Worm (Caenorhabditis elegans) whole organism, young adult: ENCODE measurements around the gene die-1.
A peak's percentile ranks its signal among the peaks of the same experiment; 100 is the strongest.

ENCODE experiments used
- B0019.2 ChIP-seq: fragments of 200-800 bp; sonication (Bioruptor generic); conservative IDR thresholded peaks from 2 replicates; pipeline ENCODE4 v1.3.6; 2022; ENCODE audit warnings: missing genetic modification reagents, missing genetic modification characterization, missing compliant biosample characterization
- C06A6.2 ChIP-seq: fragments of 200-800 bp; sonication (Bioruptor generic); conservative IDR thresholded peaks from 2 replicates; pipeline ENCODE4 v1.3.6; 2022; ENCODE audit warnings: missing genetic modification characterization, missing compliant biosample characterization
- C17E4.6 ChIP-seq: fragments of 200-800 bp; sonication (Bioruptor generic); IDR thresholded peaks from 2 replicates; pipeline ENCODE4 v1.3.6; 2022; ENCODE audit warnings: missing genetic modification reagents, missing genetic modification characterization, missing compliant biosample characterization
- F10E7.11 ChIP-seq: sonication (generic microtip); optimal IDR thresholded peaks from 2 replicates; lab custom pipeline; 2017; ENCODE audit warnings: mild to moderate bottlenecking, missing genetic modification characterization, moderate library complexity, missing compliant biosample characterization
- F37B4.10 ChIP-seq: fragments of 200-800 bp; sonication (Bioruptor generic); IDR thresholded peaks from 2 replicates; pipeline ENCODE4 v1.3.6; 2022; ENCODE audit warnings: missing genetic modification characterization, missing compliant biosample characterization
- F39B2.1 ChIP-seq: fragments of 200-800 bp; sonication (Bioruptor generic); IDR thresholded peaks from 2 replicates; pipeline ENCODE4 v1.3.6; 2022; ENCODE audit warnings: missing genetic modification reagents, missing genetic modification characterization, missing compliant biosample characterization
- F55B11.4 ChIP-seq: sonication (generic microtip); optimal IDR thresholded peaks from 2 replicates; lab custom pipeline; 2016; ENCODE audit warnings: missing compliant biosample characterization, missing genetic modification characterization, borderline replicate concordance; ENCODE audit not compliant: insufficient read depth
- F57C9.4 ChIP-seq: sonication (generic microtip); optimal IDR thresholded peaks from 2 replicates; lab custom pipeline; 2017; ENCODE audit warnings: mild to moderate bottlenecking, missing genetic modification characterization, missing compliant biosample characterization
- T26A5.8 ChIP-seq: sonication (generic microtip); optimal IDR thresholded peaks from 2 replicates; lab custom pipeline; 2016; ENCODE audit warnings: missing genetic modification characterization, missing compliant biosample characterization
- Y53F4B.3 ChIP-seq: fragments of 200-800 bp; sonication (Bioruptor generic); IDR thresholded peaks from 2 replicates; pipeline ENCODE4 v1.3.6; 2022; ENCODE audit warnings: missing genetic modification reagents, missing genetic modification characterization, missing compliant biosample characterization
- Y53G8AR.9 ChIP-seq: fragments of 200-800 bp; sonication (Bioruptor generic); conservative IDR thresholded peaks from 2 replicates; pipeline ENCODE4 v1.3.6; 2022; ENCODE audit warnings: missing genetic modification reagents, missing genetic modification characterization, missing compliant biosample characterization
- Y95B8A.8 ChIP-seq: fragments of 200-800 bp; sonication (Bioruptor generic); IDR thresholded peaks from 2 replicates; pipeline ENCODE4 v1.3.6; 2022; ENCODE audit warnings: missing genetic modification reagents, missing genetic modification characterization, missing compliant biosample characterization
- aptf-2 ChIP-seq: fragments of 200-800 bp; sonication (Bioruptor generic); conservative IDR thresholded peaks from 2 replicates; pipeline ENCODE4 v1.3.6; 2022; ENCODE audit warnings: missing genetic modification reagents, missing genetic modification characterization, missing compliant biosample characterization
- atf-7 ChIP-seq: sonication (generic microtip); optimal IDR thresholded peaks from 2 replicates; lab custom pipeline; 2017; ENCODE audit warnings: mild to moderate bottlenecking, missing genetic modification characterization, missing compliant biosample characterization
- attf-6 ChIP-seq: fragments of 200-800 bp; sonication (Bioruptor generic); IDR thresholded peaks from 2 replicates; pipeline ENCODE4 v1.3.6; 2022; ENCODE audit warnings: missing genetic modification reagents, missing genetic modification characterization, missing compliant biosample characterization
- cebp-1 ChIP-seq, 2 experiments: fragments of 200-800 bp in 1 of 2; sonication (Bioruptor generic) in 1 of 2; sonication (generic microtip) in 1 of 2; IDR thresholded peaks in 1 of 2; optimal IDR thresholded peaks in 1 of 2; 2 replicates each; pipeline versions ENCODE4 v1.3.6 to Lab custom; 2017 to 2022; ENCODE audit warnings: missing compliant biosample characterization in 2 of 2, missing genetic modification characterization in 2 of 2, mild to moderate bottlenecking in 1 of 2, missing genetic modification reagents in 1 of 2, moderate library complexity in 1 of 2
- dox-1 ChIP-seq: fragments of 200-800 bp; sonication (Bioruptor generic); IDR thresholded peaks from 2 replicates; pipeline ENCODE4 v1.3.6; 2022; ENCODE audit warnings: missing genetic modification reagents, missing genetic modification characterization, missing compliant biosample characterization
- efl-1 ChIP-seq: fragments of 150-350 bp; optimal IDR thresholded peaks from 2 replicates; lab custom pipeline; 2014; ENCODE audit warnings: missing biosample characterization, missing genetic modification reagents, missing genetic modification characterization
- ekl-4 ChIP-seq: fragments of 200-800 bp; sonication (Bioruptor generic); IDR thresholded peaks from 2 replicates; pipeline ENCODE4 v1.3.6; 2022; ENCODE audit warnings: missing genetic modification reagents, missing genetic modification characterization, missing compliant biosample characterization
- ets-4 ChIP-seq: fragments of 200-800 bp; sonication (Bioruptor generic); optimal IDR thresholded peaks from 2 replicates; lab custom pipeline; 2018; ENCODE audit warnings: mild to moderate bottlenecking, missing genetic modification characterization, missing compliant biosample characterization
- hlh-12 ChIP-seq: sonication (generic microtip); optimal IDR thresholded peaks from 2 replicates; lab custom pipeline; 2016; ENCODE audit warnings: missing genetic modification characterization, missing compliant biosample characterization
- hmg-20 ChIP-seq: fragments of 200-800 bp; sonication (Bioruptor generic); IDR thresholded peaks from 2 replicates; pipeline ENCODE4 v1.3.6; 2022; ENCODE audit warnings: missing genetic modification reagents, missing genetic modification characterization, missing compliant biosample characterization
- hsf-1 ChIP-seq: fragments of 200-800 bp; sonication (Bioruptor generic); IDR thresholded peaks from 2 replicates; pipeline ENCODE4 v1.3.6; 2022; ENCODE audit warnings: missing genetic modification reagents, missing genetic modification characterization, missing compliant biosample characterization
- lag-1 ChIP-seq: fragments of 200-800 bp; sonication (Bioruptor generic); IDR thresholded peaks from 2 replicates; pipeline ENCODE4 v1.3.6; 2022; ENCODE audit warnings: missing genetic modification reagents, missing genetic modification characterization, missing compliant biosample characterization
- let-607 ChIP-seq, 2 experiments: fragments of 200-800 bp in 1 of 2; sonication (Bioruptor generic) in 1 of 2; sonication (generic microtip) in 1 of 2; optimal IDR thresholded peaks; 2 replicates each; lab custom pipeline; 2016 to 2018; ENCODE audit warnings: mild to moderate bottlenecking in 2 of 2, missing compliant biosample characterization in 2 of 2, missing genetic modification characterization in 2 of 2, moderate library complexity in 2 of 2, missing genotype in 1 of 2
- lin-26 ChIP-seq: fragments of 200-800 bp; sonication (Bioruptor generic); IDR thresholded peaks from 2 replicates; pipeline ENCODE4 v1.3.6; 2022; ENCODE audit warnings: missing genetic modification reagents, missing genetic modification characterization, missing compliant biosample characterization
- lin-40 ChIP-seq: sonication (generic microtip); optimal IDR thresholded peaks from 2 replicates; lab custom pipeline; 2016; ENCODE audit warnings: missing genetic modification characterization, mild to moderate bottlenecking, missing compliant biosample characterization, missing genotype, missing genetic modification reagents
- lin-54 ChIP-seq: fragments of 200-800 bp; sonication (Bioruptor generic); optimal IDR thresholded peaks from 2 replicates; lab custom pipeline; 2018; ENCODE audit warnings: mild to moderate bottlenecking, missing genetic modification characterization, missing compliant biosample characterization
- lsy-27 ChIP-seq: sonication (generic microtip); optimal IDR thresholded peaks from 2 replicates; lab custom pipeline; 2017; ENCODE audit warnings: missing genetic modification characterization, mild to moderate bottlenecking, missing compliant biosample characterization, antibody characterized with exemption, missing genotype, borderline replicate concordance; ENCODE audit not compliant: insufficient read depth
- mes-4 ChIP-seq: sonication (generic microtip); optimal IDR thresholded peaks from 2 replicates; lab custom pipeline; 2016; ENCODE audit warnings: missing genotype, missing genetic modification characterization, missing compliant biosample characterization
- nhr-120 ChIP-seq: fragments of 200-800 bp; sonication (Bioruptor generic); IDR thresholded peaks from 2 replicates; pipeline ENCODE4 v1.3.6; 2022; ENCODE audit warnings: missing genetic modification characterization, missing compliant biosample characterization
- nhr-80 ChIP-seq: sonication (generic microtip); optimal IDR thresholded peaks from 2 replicates; lab custom pipeline; 2016; ENCODE audit warnings: missing genetic modification characterization, missing compliant biosample characterization
- nhr-90 ChIP-seq: sonication (generic microtip); optimal IDR thresholded peaks from 2 replicates; lab custom pipeline; 2016; ENCODE audit warnings: missing genotype, mild to moderate bottlenecking, missing genetic modification characterization, missing compliant biosample characterization
- rpc-1 ChIP-seq, 2 experiments: fragments of 150-350 bp in 1 of 2; sonication (generic microtip) in 1 of 2; optimal IDR thresholded peaks; 2 replicates each; lab custom pipeline; 2014 to 2018; ENCODE audit warnings: missing biosample characterization in 1 of 2, missing genetic modification characterization in 1 of 2, missing genetic modification reagents in 1 of 2, missing genotype in 1 of 2
- sdz-38 ChIP-seq: sonication (generic microtip); optimal IDR thresholded peaks from 2 replicates; lab custom pipeline; 2016; ENCODE audit warnings: missing genotype, missing genetic modification characterization, missing compliant biosample characterization
- snpc-1.1 ChIP-seq: sonication (generic microtip); optimal IDR thresholded peaks from 2 replicates; lab custom pipeline; 2017; ENCODE audit warnings: missing genetic modification characterization, mild to moderate bottlenecking, missing compliant biosample characterization, antibody characterized with exemption, moderate library complexity, missing genotype, missing genetic modification reagents; ENCODE audit not compliant: insufficient read depth
- snpc-1.3 ChIP-seq: sonication (generic microtip); optimal IDR thresholded peaks from 2 replicates; lab custom pipeline; 2017; ENCODE audit warnings: missing genetic modification characterization, mild to moderate bottlenecking, missing compliant biosample characterization, antibody characterized with exemption, moderate library complexity, missing genotype, missing genetic modification reagents; ENCODE audit not compliant: insufficient read depth
- snpc-3.4 ChIP-seq: sonication (generic microtip); optimal IDR thresholded peaks from 2 replicates; lab custom pipeline; 2017; ENCODE audit warnings: missing genetic modification characterization, mild to moderate bottlenecking, missing compliant biosample characterization, antibody characterized with exemption, moderate library complexity, missing genotype, missing genetic modification reagents
- snpc-4 ChIP-seq, 5 experiments: fragments of 150-350 bp in 1 of 5; sonication (generic microtip) in 4 of 5; optimal IDR thresholded peaks; 2 replicates each; lab custom pipeline; 2014 to 2018; ENCODE audit warnings: missing genetic modification characterization in 5 of 5, missing biosample characterization in 3 of 5, antibody characterized with exemption in 2 of 5, mild to moderate bottlenecking in 2 of 5, missing compliant biosample characterization in 2 of 5, missing genotype in 2 of 5, moderate library complexity in 2 of 5, missing genetic modification reagents in 1 of 5
- sptf-2 ChIP-seq: fragments of 200-800 bp; sonication (Bioruptor generic); optimal IDR thresholded peaks from 2 replicates; lab custom pipeline; 2018; ENCODE audit warnings: mild to moderate bottlenecking, missing genetic modification characterization, missing compliant biosample characterization
- tbx-9 ChIP-seq: sonication (generic microtip); optimal IDR thresholded peaks from 2 replicates; lab custom pipeline; 2016; ENCODE audit warnings: borderline replicate concordance, missing genetic modification characterization, inconsistent platforms, missing compliant biosample characterization
- zfh-2 ChIP-seq: fragments of 200-800 bp; sonication (Bioruptor generic); conservative IDR thresholded peaks from 2 replicates; pipeline ENCODE4 v1.3.6; 2022; ENCODE audit warnings: missing genetic modification reagents, missing genetic modification characterization, missing compliant biosample characterization
- ztf-18 ChIP-seq: sonication (generic microtip); optimal IDR thresholded peaks from 2 replicates; lab custom pipeline; 2016; ENCODE audit warnings: missing genotype, mild to moderate bottlenecking, missing genetic modification characterization, missing compliant biosample characterization
- ztf-25 ChIP-seq: fragments of 200-800 bp; sonication (Bioruptor generic); IDR thresholded peaks from 2 replicates; pipeline ENCODE4 v1.3.6; 2022; ENCODE audit warnings: missing genetic modification reagents, missing genetic modification characterization, missing compliant biosample characterization
- ztf-26 ChIP-seq: sonication (generic microtip); optimal IDR thresholded peaks from 2 replicates; lab custom pipeline; 2017; ENCODE audit warnings: missing genetic modification characterization, missing compliant biosample characterization
- ztf-3 ChIP-seq: fragments of 200-800 bp; sonication (Bioruptor generic); optimal IDR thresholded peaks from 2 replicates; lab custom pipeline; 2018; ENCODE audit warnings: mild to moderate bottlenecking, missing genetic modification characterization, missing compliant biosample characterization
- ztf-6 ChIP-seq: fragments of 200-800 bp; sonication (Bioruptor generic); IDR thresholded peaks from 2 replicates; pipeline ENCODE4 v1.3.6; 2022; ENCODE audit warnings: missing genetic modification reagents, missing genetic modification characterization, missing compliant biosample characterization

Gene die-1

ce11 chrII:10029044-10029443 is 38.7 kb downstream of the die-1 start (continued):
- TF ChIP-seq mes-4 (tag; lab: Kevin White, UChicago): no peak
- no peak for TF ChIP-seq lin-54
- TF ChIP-seq zfh-2 (GFP tag; lab: Robert Waterston, UW): no peak
- TF ChIP-seq ztf-6 (GFP tag; lab: Robert Waterston, UW): no peak
- peak; percentile 75 for TF ChIP-seq atf-7
- TF ChIP-seq F37B4.10 (GFP tag; lab: Robert Waterston, UW): no peak
- no peak for TF ChIP-seq snpc-1.1 (tag; lab: Kevin White, UChicago)
- TF ChIP-seq Y53F4B.3 (GFP tag; lab: Robert Waterston, UW): no peak
- no peak for TF ChIP-seq B0019.2 (GFP tag; lab: Robert Waterston, UW)
- TF ChIP-seq hlh-12 (tag; lab: Kevin White, UChicago): no peak
- no peak for TF ChIP-seq Y95B8A.8 (GFP tag; lab: Robert Waterston, UW)
- no peak for TF ChIP-seq nhr-120 (GFP tag; lab: Robert Waterston, UW)
- no peak for TF ChIP-seq F39B2.1 (GFP tag; lab: Robert Waterston, UW)
- no peak for TF ChIP-seq lin-40 (tag; lab: Kevin White, UChicago)
- TF ChIP-seq Y53G8AR.9 (GFP tag; lab: Robert Waterston, UW): no peak
- no peak for TF ChIP-seq snpc-1.3 (tag; lab: Kevin White, UChicago)
- peak; percentile 59 for TF ChIP-seq nhr-80 (tag; lab: Kevin White, UChicago)
- TF ChIP-seq snpc-3.4 (tag; lab: Kevin White, UChicago): no peak
- TF ChIP-seq efl-1 (GFP tag; lab: Kevin White, UChicago): no peak
- TF ChIP-seq lag-1: no peak
- TF ChIP-seq rpc-1 (optimal IDR thresholded peaks at IDR 0.05; lab: Kevin White, UChicago): no peak
- no peak for TF ChIP-seq rpc-1 (tag; optimal IDR thresholded peaks at IDR 0.05; lab: Kevin White, UChicago)
- TF ChIP-seq T26A5.8 (tag; lab: Kevin White, UChicago): no peak
- no peak for TF ChIP-seq sptf-2 (GFP tag; lab: Kevin White, UChicago)
- no peak for TF ChIP-seq sdz-38 (tag; lab: Kevin White, UChicago)
- no peak for TF ChIP-seq ekl-4 (GFP tag; lab: Robert Waterston, UW)
- TF ChIP-seq ztf-3 (GFP tag; lab: Kevin White, UChicago): no peak
- no peak for TF ChIP-seq lin-26 (GFP tag; lab: Robert Waterston, UW)
- TF ChIP-seq C06A6.2 (GFP tag; lab: Robert Waterston, UW): 0 out of 2 replicates have a peak, but pooled peaks have one; percentile 26
- TF ChIP-seq C17E4.6 (GFP tag; lab: Robert Waterston, UW): no peak
- no peak for TF ChIP-seq hsf-1 (GFP tag; lab: Robert Waterston, UW)
- no peak for TF ChIP-seq ets-4 (GFP tag; lab: Kevin White, UChicago)
- TF ChIP-seq dox-1 (GFP tag; lab: Robert Waterston, UW): no peak
- no peak for TF ChIP-seq nhr-90 (tag; lab: Kevin White, UChicago)
- TF ChIP-seq hmg-20: no peak
- peak; percentile 43 for TF ChIP-seq ztf-26
- no peak for TF ChIP-seq ztf-18 (tag; lab: Kevin White, UChicago)
- no peak for TF ChIP-seq F57C9.4 (tag; lab: Kevin White, UChicago)
- TF ChIP-seq let-607 (tag; optimal IDR thresholded peaks at IDR 0.05; lab: Kevin White, UChicago): no peak
- no peak for TF ChIP-seq ztf-25 (GFP tag; lab: Robert Waterston, UW)
- no peak for TF ChIP-seq aptf-2 (GFP tag; lab: Robert Waterston, UW)
- no peak for TF ChIP-seq snpc-4 (GFP tag; optimal IDR thresholded peaks at IDR 0.05; lab: Kevin White, UChicago)
- TF ChIP-seq snpc-4 (tag; optimal IDR thresholded peaks at IDR 0.05; lab: Kevin White, UChicago): no peak
- TF ChIP-seq F55B11.4: no peak
- no peak for TF ChIP-seq cebp-1 (GFP tag; IDR thresholded peaks at IDR 0.05; lab: Robert Waterston, UW)
- peak; percentile 40 for TF ChIP-seq cebp-1 (tag; optimal IDR thresholded peaks at IDR 0.05; lab: Kevin White, UChicago)
- no peak for TF ChIP-seq tbx-9 (tag; lab: Kevin White, UChicago)
- no peak for TF ChIP-seq lsy-27 (tag; lab: Kevin White, UChicago)
- TF ChIP-seq attf-6 (GFP tag; lab: Robert Waterston, UW): no peak
- TF ChIP-seq F10E7.11: no peak
